Worm (Caenorhabditis elegans) whole organism, L4/young adult: Measurements from ENCODE around the gene saeg-1.

Source experiments
- W03F9.2 ChIP-seq: fragments of 150-350 bp; optimal IDR thresholded peaks from 2 replicates; lab custom pipeline; 2014; ENCODE audit warnings: missing biosample characterization, missing genetic modification characterization
- dao-5 ChIP-seq: sonication (generic microtip); optimal IDR thresholded peaks from 2 replicates; lab custom pipeline; 2016; ENCODE audit warnings: missing genotype, missing genetic modification characterization, moderate library complexity, missing compliant biosample characterization
- him-1 ChIP-seq: sonication (generic microtip); optimal IDR thresholded peaks from 2 replicates; lab custom pipeline; 2016; ENCODE audit warnings: missing genotype, missing genetic modification reagents, missing genetic modification characterization, missing compliant biosample characterization

- TF ChIP-seq him-1 (tag; lab: Kevin White, UChicago): no peak
- TF ChIP-seq W03F9.2 (tag; lab: Kevin White, UChicago): no peak
- TF ChIP-seq dao-5: no peak
These were observed 39.3 kb upstream of the saeg-1 start for ce11 chrV:10904795-10905194.
